Fruit fly (Drosophila melanogaster): ENCODE data around the gene CG17896.

- TF ChIP-seq h (optimal IDR thresholded peaks at IDR 0.05) (no peak), insv (optimal IDR thresholded peaks at IDR 0.05) (no peak)
Measured at dm6 chrX:509117-509516, 15.8 kb upstream of the CG17896 start, which contains the start of gene arg.
